Worm (Caenorhabditis elegans) whole organism, young adult: ENCODE results near the gene C06B3.1.

Source experiments
- akir-1 ChIP-seq: fragments of 200-800 bp; sonication (Bioruptor generic); optimal IDR thresholded peaks from 2 replicates; lab custom pipeline; 2018; ENCODE audit warnings: mild to moderate bottlenecking, missing genetic modification characterization, moderate library complexity, missing compliant biosample characterization
- atf-7 ChIP-seq: sonication (generic microtip); optimal IDR thresholded peaks from 2 replicates; lab custom pipeline; 2017; ENCODE audit warnings: mild to moderate bottlenecking, missing genetic modification characterization, missing compliant biosample characterization
- dpl-1 ChIP-seq: fragments of 150-350 bp; optimal IDR thresholded peaks from 2 replicates; lab custom pipeline; 2014; ENCODE audit warnings: missing biosample characterization, missing genetic modification reagents, missing genetic modification characterization
- fkh-3 ChIP-seq: sonication (generic microtip); optimal IDR thresholded peaks from 2 replicates; lab custom pipeline; 2016; ENCODE audit warnings: mild to moderate bottlenecking, missing genetic modification characterization, missing compliant biosample characterization
- him-1 ChIP-seq: sonication (generic microtip); optimal IDR thresholded peaks from 2 replicates; lab custom pipeline; 2016; ENCODE audit warnings: missing genotype, missing genetic modification reagents, missing genetic modification characterization, missing compliant biosample characterization
- madf-8 ChIP-seq: fragments of 200-800 bp; sonication (Bioruptor generic); conservative IDR thresholded peaks from 2 replicates; pipeline ENCODE4 v1.3.6; 2022; ENCODE audit warnings: missing genetic modification reagents, missing genetic modification characterization, missing compliant biosample characterization
- mes-4 ChIP-seq: sonication (generic microtip); optimal IDR thresholded peaks from 2 replicates; lab custom pipeline; 2016; ENCODE audit warnings: missing genotype, missing genetic modification characterization, missing compliant biosample characterization
- sptf-2 ChIP-seq: fragments of 200-800 bp; sonication (Bioruptor generic); optimal IDR thresholded peaks from 2 replicates; lab custom pipeline; 2018; ENCODE audit warnings: mild to moderate bottlenecking, missing genetic modification characterization, missing compliant biosample characterization
- unc-62 ChIP-seq: fragments of 150-350 bp; optimal IDR thresholded peaks from 2 replicates; lab custom pipeline; 2014; ENCODE audit warnings: missing biosample characterization, missing genetic modification reagents, missing genetic modification characterization

DNA sequence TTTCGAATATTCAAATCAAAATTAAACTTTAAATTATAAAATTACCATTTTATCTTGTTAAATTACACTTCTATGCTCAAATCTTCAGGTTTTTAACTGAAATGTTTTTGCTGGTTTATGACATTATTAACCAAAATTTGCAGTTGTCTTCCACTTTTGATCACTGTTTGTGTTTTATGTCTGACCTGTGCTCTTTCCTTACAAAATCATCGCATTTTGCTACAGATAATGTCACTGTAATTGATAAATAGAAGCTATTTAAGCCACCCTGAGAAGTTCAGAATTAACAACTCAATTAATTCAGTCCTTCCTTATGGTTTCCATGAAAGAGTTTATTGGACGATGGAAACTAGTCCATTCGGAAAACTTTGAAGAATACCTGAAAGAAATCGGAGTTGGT lies 12.1 kb upstream of the C06B3.1 start, which contains the start of gene lbp-8:
- TF ChIP-seq sptf-2: no peak
- no peak for TF ChIP-seq fkh-3 (tag; lab: Kevin White, UChicago)
- TF ChIP-seq unc-62 (GFP tag; lab: Kevin White, UChicago): no peak
- TF ChIP-seq akir-1 (GFP tag; lab: Kevin White, UChicago): no peak
- no peak for TF ChIP-seq madf-8 (GFP tag; lab: Robert Waterston, UW)
- no peak for TF ChIP-seq atf-7
- TF ChIP-seq mes-4 (tag; lab: Kevin White, UChicago): no peak
- TF ChIP-seq dpl-1 (GFP tag; lab: Kevin White, UChicago): no peak
- TF ChIP-seq him-1: no peak
